Fruit fly (Drosophila melanogaster): Measurements from ENCODE around the gene Gr89a.

Gr89a gene

dm6 chr3R:16482276-16482675 is 16.5 kb downstream of the Gr89a start, which contains the start of gene Sdhaf3:
Gene Sdhaf3 (minus strand): TSS chr3R:16482452.
- TF ChIP-seq sage (GFP tag; optimal IDR thresholded peaks at IDR 0.05), result peak; percentile 38
- TF ChIP-seq Hnf4 (GFP tag; optimal IDR thresholded peaks at IDR 0.05), result no peak
- TF ChIP-seq Dfd (GFP tag; optimal IDR thresholded peaks at IDR 0.05), result no peak
- no peak for TF ChIP-seq GATAd (GFP tag; optimal IDR thresholded peaks at IDR 0.05)
- no peak for TF ChIP-seq foxo (GFP tag; optimal IDR thresholded peaks at IDR 0.05)
- no peak for TF ChIP-seq h (GFP tag; optimal IDR thresholded peaks at IDR 0.05)
- no peak for TF ChIP-seq Sp1 (GFP tag; optimal IDR thresholded peaks at IDR 0.05)
- no peak for TF ChIP-seq sv (GFP tag; optimal IDR thresholded peaks at IDR 0.05)
- TF ChIP-seq OdsH (GFP tag; optimal IDR thresholded peaks at IDR 0.05), result peak; percentile 3
- peak; percentile 0 for TF ChIP-seq CG32264 (GFP tag; optimal IDR thresholded peaks at IDR 0.05)
- TF ChIP-seq Rel (GFP tag; optimal IDR thresholded peaks at IDR 0.05), result no peak
- TF ChIP-seq Rel (tag; optimal IDR thresholded peaks at IDR 0.05), result no peak
- TF ChIP-seq Jra (GFP tag; optimal IDR thresholded peaks at IDR 0.05), result no peak

dm6 chr3R:16480995-16481394 is 17.8 kb downstream of the Gr89a start, which contains the start of gene Dhfr:
Gene Dhfr (plus strand): TSS chr3R:16481167.
- TF ChIP-seq fru (GFP tag; optimal IDR thresholded peaks at IDR 0.05), result no peak

DNA sequence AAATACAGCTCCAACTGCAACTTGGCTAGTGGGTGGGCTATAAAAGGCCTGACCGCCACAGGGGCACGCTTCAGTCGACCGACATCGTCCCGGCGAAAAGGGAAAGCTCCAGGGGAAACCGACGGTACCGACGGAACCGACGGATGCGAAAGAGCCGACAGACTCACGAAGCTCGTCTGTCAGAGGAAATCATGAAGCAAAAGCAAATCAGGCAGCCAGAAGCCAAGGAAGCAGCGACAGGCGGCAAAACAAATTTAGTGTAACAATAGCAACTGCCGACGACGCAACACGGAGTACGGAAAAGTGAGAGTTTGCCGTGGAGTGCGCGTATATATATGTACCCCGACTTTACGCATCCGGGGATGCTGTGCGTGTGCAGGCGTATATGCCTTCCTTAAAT is 21.7 kb downstream of the Gr89a start, which contains the start of gene Gyc89Db:
Gene Gyc89Db, plus strand, starts transcription at position 78 of the 400 bp plus-strand sequence.
- TF ChIP-seq Sp1 (GFP tag; optimal IDR thresholded peaks at IDR 0.05) (no peak), HLH106 (tag; optimal IDR thresholded peaks at IDR 0.05) (no peak), Myc (optimal IDR thresholded peaks at IDR 0.05) (no peak), Abd-B (GFP tag; optimal IDR thresholded peaks at IDR 0.05) (no peak), CG32264 (GFP tag; optimal IDR thresholded peaks at IDR 0.05) (no peak), ey (GFP tag; optimal IDR thresholded peaks at IDR 0.05) (no peak), Jra (GFP tag; optimal IDR thresholded peaks at IDR 0.05) (no peak), tai (GFP tag; optimal IDR thresholded peaks at IDR 0.05) (no peak), Hr78 (GFP tag; optimal IDR thresholded peaks at IDR 0.05) (no peak)

DNA sequence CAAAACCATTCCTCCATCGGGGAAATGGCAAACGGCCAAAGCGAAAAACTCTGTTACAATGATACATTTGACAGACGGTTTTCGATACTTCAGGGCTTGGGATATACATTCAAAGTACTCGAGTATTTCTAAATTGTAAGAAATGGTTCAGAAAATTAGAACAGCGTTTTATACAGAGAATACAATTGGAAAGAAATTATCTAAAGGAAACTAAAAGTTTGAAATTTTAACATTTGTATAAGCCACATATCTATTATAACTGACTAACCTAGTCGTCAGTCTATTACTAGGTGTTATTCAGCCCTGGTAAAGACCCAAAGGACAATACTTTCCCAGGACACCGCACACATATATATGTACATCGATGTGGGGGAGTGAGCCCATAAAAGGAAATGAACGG is 22.3 kb downstream of the Gr89a start:
- TF ChIP-seq Dfd (GFP tag; optimal IDR thresholded peaks at IDR 0.05), result no peak

- TF ChIP-seq h (GFP tag; optimal IDR thresholded peaks at IDR 0.05) (no peak), Hr78 (GFP tag; optimal IDR thresholded peaks at IDR 0.05) (no peak), Sp1 (GFP tag; optimal IDR thresholded peaks at IDR 0.05) (no peak), foxo (GFP tag; optimal IDR thresholded peaks at IDR 0.05) (no peak), jim (GFP tag; optimal IDR thresholded peaks at IDR 0.05) (no peak), dsf (GFP tag; optimal IDR thresholded peaks at IDR 0.05; ENCODE audit: borderline replicate concordance) (no peak), Myc (optimal IDR thresholded peaks at IDR 0.05) (no peak), dmrt93B (GFP tag; optimal IDR thresholded peaks at IDR 0.05) (no peak), pan (optimal IDR thresholded peaks at IDR 0.05) (no peak), Hr83 (GFP tag; optimal IDR thresholded peaks at IDR 0.05; ENCODE audit: poor library complexity, severe bottlenecking) (no peak), CG9705 (GFP tag; optimal IDR thresholded peaks at IDR 0.05) (no peak), HLH106 (tag; optimal IDR thresholded peaks at IDR 0.05) (no peak), N (GFP tag; optimal IDR thresholded peaks at IDR 0.05) (no peak), Mio (GFP tag; optimal IDR thresholded peaks at IDR 0.05) (no peak), fru (GFP tag; optimal IDR thresholded peaks at IDR 0.05) (no peak), Jra (GFP tag; optimal IDR thresholded peaks at IDR 0.05) (no peak), Vsx2 (GFP tag; optimal IDR thresholded peaks at IDR 0.05; ENCODE audit: partially characterized antibody) (no peak), Rel (GFP tag; optimal IDR thresholded peaks at IDR 0.05) (no peak), Rel (tag; optimal IDR thresholded peaks at IDR 0.05) (no peak), Dif (GFP tag; optimal IDR thresholded peaks at IDR 0.05; ENCODE audit: partially characterized antibody) (no peak)
These were observed 26.5 kb downstream of the Gr89a start, which contains the start of gene Gyc89Da for dm6 chr3R:16472301-16472700. Gene Gyc89Da (plus strand): TSS chr3R:16472601.

- TF ChIP-seq CG9705 (GFP tag; optimal IDR thresholded peaks at IDR 0.05) (peak; percentile 44), psq (GFP tag; optimal IDR thresholded peaks at IDR 0.05) (peak; percentile 52), Myc (optimal IDR thresholded peaks at IDR 0.05) (no peak), dsf (GFP tag; optimal IDR thresholded peaks at IDR 0.05; ENCODE audit: borderline replicate concordance) (peak; percentile 23), Hr83 (GFP tag; optimal IDR thresholded peaks at IDR 0.05; ENCODE audit: poor library complexity, severe bottlenecking) (peak; percentile 58)
These were observed 29.1 kb downstream of the Gr89a start, which contains the start of the genes CG42232 and CSN5 for dm6 chr3R:16469501-16470263. Gene CG42232 (minus strand): TSS chr3R:16469663. Gene CSN5 (plus strand): TSS chr3R:16470099.

Measured in whole organism, wandering third instar larva.